Worm (Caenorhabditis elegans): ENCODE results near the gene C25G4.2.

The C25G4.2 gene

DNA sequence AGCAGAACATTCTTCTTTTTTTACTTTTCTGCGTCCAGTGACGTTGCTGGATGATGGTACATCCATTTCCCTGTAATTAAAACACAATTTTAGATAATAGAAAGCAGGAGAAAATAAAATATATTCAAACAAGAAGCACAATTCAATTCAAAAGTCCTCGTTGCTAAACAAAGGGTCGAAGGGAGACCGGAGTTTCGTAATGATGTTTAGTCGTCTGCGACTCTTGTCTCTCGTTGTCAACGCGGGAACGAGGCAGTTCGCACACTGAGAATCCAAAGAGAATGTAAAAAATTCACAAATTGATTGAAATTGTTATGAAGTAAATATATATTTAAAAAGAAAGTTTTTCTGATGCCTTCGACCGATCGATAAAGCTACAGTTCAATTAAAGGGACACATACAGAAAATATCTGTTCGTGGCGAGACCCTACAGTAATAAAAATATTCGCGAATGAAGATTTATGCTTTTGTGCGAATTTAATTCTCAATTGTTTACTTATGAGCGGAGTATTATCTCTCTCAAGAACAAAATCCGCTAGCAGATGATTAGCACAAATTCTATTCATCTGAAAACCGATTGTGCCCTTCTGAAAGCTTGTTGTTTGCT is 7.5 kb upstream of the C25G4.2 start, which contains the start of gene dpy-26 (continued):
- no peak for TF ChIP-seq mab-9 (GFP tag; IDR thresholded peaks at IDR 0.05)
- TF ChIP-seq nhr-12 (tag; optimal IDR thresholded peaks at IDR 0.05) = no peak

- TF ChIP-seq nhr-85 (tag) = no peak
- no peak for TF ChIP-seq sox-4 (tag; optimal IDR thresholded peaks at IDR 0.05)
- no peak for TF ChIP-seq unc-98 (GFP tag; IDR thresholded peaks at IDR 0.05)
- TF ChIP-seq Y116A8C.19 (tag; optimal IDR thresholded peaks at IDR 0.05; ENCODE audit: borderline replicate concordance) = no peak
- TF ChIP-seq nhr-12 (tag; optimal IDR thresholded peaks at IDR 0.05) = no peak
- no peak for TF ChIP-seq skn-1 (tag; optimal IDR thresholded peaks at IDR 0.05)
- TF ChIP-seq ceh-8 (GFP tag; optimal IDR thresholded peaks at IDR 0.05) = no peak
- no peak for TF ChIP-seq lin-13 (GFP tag; optimal IDR thresholded peaks at IDR 0.05)
- no peak for TF ChIP-seq mdl-1 (tag; optimal IDR thresholded peaks at IDR 0.05)
- no peak for TF ChIP-seq hlh-17 (GFP tag; optimal IDR thresholded peaks at IDR 0.05; ENCODE audit: borderline replicate concordance)
- TF ChIP-seq dpl-1 (GFP tag; optimal IDR thresholded peaks at IDR 0.05) = no peak
- TF ChIP-seq tbx-2 (tag; optimal IDR thresholded peaks at IDR 0.05) = no peak
- TF ChIP-seq ztf-4 (tag; optimal IDR thresholded peaks at IDR 0.05) = no peak
- TF ChIP-seq fos-1 (tag; optimal IDR thresholded peaks at IDR 0.05) = no peak
- TF ChIP-seq lin-39 (tag; optimal IDR thresholded peaks at IDR 0.05) = no peak
- no peak for TF ChIP-seq C16A3.4 (tag; optimal IDR thresholded peaks at IDR 0.05)
- TF ChIP-seq sup-37 (GFP tag; optimal IDR thresholded peaks at IDR 0.05) = no peak
These were observed 1.7 kb upstream of the C25G4.2 start, which contains the start of gene C25G4.3 for ce11 chrIV:12445463-12445934. C25G4.3 (minus strand) TSS chrIV:12445884.

DNA sequence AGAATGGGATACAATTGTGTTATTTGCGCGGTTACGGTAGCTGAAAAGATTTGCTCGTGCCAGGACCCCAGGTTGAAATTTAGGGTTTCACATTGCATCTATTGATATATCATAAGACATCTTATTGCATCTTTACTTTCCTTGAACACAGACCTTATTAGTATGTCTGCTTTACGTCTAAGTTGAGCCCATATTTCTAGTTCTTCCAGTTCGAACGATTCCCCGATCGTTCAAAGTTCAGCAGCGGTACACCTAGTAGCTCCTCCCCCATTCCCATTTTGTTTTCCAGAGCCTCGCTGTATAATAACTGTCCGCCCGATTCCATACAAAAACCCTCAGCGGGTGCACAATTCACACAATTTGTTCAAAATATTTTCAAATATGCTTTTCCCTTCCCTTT is 2.1 kb downstream of the C25G4.2 start, which contains the start of gene C25G4.17:
Gene C25G4.17, plus strand, starts transcription at position 301 of the 400 bp plus-strand sequence.
- TF ChIP-seq fos-1 (tag; optimal IDR thresholded peaks at IDR 0.05) (no peak), isw-1 (GFP tag; IDR thresholded peaks at IDR 0.05) (no peak), fkh-10 (GFP tag; optimal IDR thresholded peaks at IDR 0.05) (no peak), nhr-71 (tag; optimal IDR thresholded peaks at IDR 0.05) (no peak), grh-1 (GFP tag; IDR thresholded peaks at IDR 0.05) (no peak), nhr-76 (tag; optimal IDR thresholded peaks at IDR 0.05) (no peak), egl-13 (tag; optimal IDR thresholded peaks at IDR 0.05) (no peak), mdl-1 (tag; optimal IDR thresholded peaks at IDR 0.05) (no peak), lin-39 (tag; optimal IDR thresholded peaks at IDR 0.05) (no peak), ceh-8 (GFP tag; optimal IDR thresholded peaks at IDR 0.05) (no peak), nhr-12 (tag; optimal IDR thresholded peaks at IDR 0.05) (no peak), unc-30 (tag; optimal IDR thresholded peaks at IDR 0.05) (no peak), lsy-2 (tag; optimal IDR thresholded peaks at IDR 0.05) (no peak), sox-4 (tag; optimal IDR thresholded peaks at IDR 0.05) (no peak), ceh-90 (tag; optimal IDR thresholded peaks at IDR 0.05) (no peak), ztf-4 (tag; optimal IDR thresholded peaks at IDR 0.05) (no peak), unc-98 (GFP tag; IDR thresholded peaks at IDR 0.05) (no peak), mep-1 (tag; optimal IDR thresholded peaks at IDR 0.05) (no peak), ces-1 (GFP tag; optimal IDR thresholded peaks at IDR 0.05) (no peak), nhr-19 (GFP tag; conservative IDR thresholded peaks at IDR 0.05) (no peak)

DNA sequence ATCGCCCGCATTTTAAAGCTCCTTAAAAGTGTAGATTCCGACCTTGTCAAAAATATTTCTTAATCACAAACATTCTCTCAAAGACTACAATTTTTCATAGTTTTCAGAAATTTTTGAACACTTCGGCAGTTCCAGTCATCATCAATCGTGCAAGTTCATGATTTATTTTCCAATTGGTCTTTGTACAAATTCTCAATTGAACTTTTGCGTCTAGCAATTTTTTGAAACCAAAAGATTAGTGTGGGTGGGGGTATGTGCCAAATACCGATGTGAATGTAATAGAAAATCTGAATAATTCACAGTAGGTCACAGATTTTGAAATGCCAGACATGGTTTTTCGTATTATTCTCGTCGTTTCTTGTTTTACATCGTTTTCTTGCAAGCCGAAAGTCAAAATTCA is 5.5 kb downstream of the C25G4.2 start, which contains the start of gene clec-185:
Gene clec-185, plus strand, starts transcription at position 301 of the 400 bp plus-strand sequence.
- no peak for TF ChIP-seq egl-13 (tag; optimal IDR thresholded peaks at IDR 0.05)
- TF ChIP-seq tlp-1 (tag; optimal IDR thresholded peaks at IDR 0.05) = no peak
- TF ChIP-seq snu-23 (GFP tag; optimal IDR thresholded peaks at IDR 0.05) = no peak
- TF ChIP-seq sox-4 (tag; optimal IDR thresholded peaks at IDR 0.05) = no peak
- no peak for TF ChIP-seq efl-1 (optimal IDR thresholded peaks at IDR 0.05)
- TF ChIP-seq efl-1 (GFP tag; optimal IDR thresholded peaks at IDR 0.05 in 1 of 2) = peak in 1 of 2 experiments; percentile 79

ce11 chrIV:12435442-12435841 is 8.4 kb downstream of the C25G4.2 start, which contains the start of gene irg-4:
irg-4 (plus strand) TSS chrIV:12435833.
- no peak for TF ChIP-seq ama-1 (optimal IDR thresholded peaks at IDR 0.05)
- TF ChIP-seq pqm-1 (tag; optimal IDR thresholded peaks at IDR 0.05) = peak; percentile 4
- TF ChIP-seq mef-2 (tag; optimal IDR thresholded peaks at IDR 0.05) = no peak
- peak; percentile 88 for TF ChIP-seq tlp-1 (tag; optimal IDR thresholded peaks at IDR 0.05)
- TF ChIP-seq ets-5 (GFP tag; IDR thresholded peaks at IDR 0.05) = no peak
- TF ChIP-seq elt-2 (tag; optimal IDR thresholded peaks at IDR 0.05) = peak; percentile 97
- TF ChIP-seq pag-3 (tag; optimal IDR thresholded peaks at IDR 0.05; ENCODE audit: borderline replicate concordance, insufficient read depth) = no peak
- TF ChIP-seq ceh-88 (GFP tag; IDR thresholded peaks at IDR 0.05) = no peak
- TF ChIP-seq mdl-1 (tag; optimal IDR thresholded peaks at IDR 0.05) = no peak

All from whole organism, L1 larva.